Worm (Caenorhabditis elegans) whole organism, dauer: Measurements from ENCODE around the gene aly-1.

ENCODE experiments used
- unc-62 ChIP-seq: sonication (generic microtip); optimal IDR thresholded peaks from 2 replicates; lab custom pipeline; 2017; ENCODE audit warnings: missing biosample characterization, missing genetic modification reagents, missing genetic modification characterization

aly-1 gene

ce11 chrIV:9098942-9099341 is 9.8 kb upstream of the aly-1 start, which contains the start of gene gldi-10:
Gene gldi-10, plus strand, starts transcription at chrIV:9099242.
- no peak for TF ChIP-seq unc-62 (GFP tag; lab: Kevin White, UChicago)

- no peak for TF ChIP-seq unc-62 (GFP tag; lab: Kevin White, UChicago)
Observed at ce11 chrIV:9100835-9101234, 7.9 kb upstream of the aly-1 start.

- TF ChIP-seq unc-62 (GFP tag; lab: Kevin White, UChicago), result no peak
Observed at ce11 chrIV:9104071-9105016, 4.4 kb upstream of the aly-1 start, which contains the start of the genes C01F6.14 and fem-3. Gene C01F6.14, minus strand, starts transcription at chrIV:9104121. Gene fem-3, plus strand, starts transcription at chrIV:9104966.

- TF ChIP-seq unc-62 (GFP tag; lab: Kevin White, UChicago), result no peak
Observed at ce11 chrIV:9107464-9107863, 1.3 kb upstream of the aly-1 start.

- no peak for TF ChIP-seq unc-62 (GFP tag; lab: Kevin White, UChicago)
Observed at ce11 chrIV:9112019-9112418, 3.3 kb downstream of the aly-1 start.

ce11 chrIV:9114078-9114477 is 5.3 kb downstream of the aly-1 start:
- no peak for TF ChIP-seq unc-62 (GFP tag; lab: Kevin White, UChicago)

- TF ChIP-seq unc-62 (GFP tag; lab: Kevin White, UChicago), result no peak
Observed at ce11 chrIV:9116452-9116851, 7.7 kb downstream of the aly-1 start.

- no peak for TF ChIP-seq unc-62 (GFP tag; lab: Kevin White, UChicago)
Observed at ce11 chrIV:9117700-9118099, 9.0 kb downstream of the aly-1 start.

- no peak for TF ChIP-seq unc-62 (GFP tag; lab: Kevin White, UChicago)
Observed at ce11 chrIV:9118348-9118747, 9.6 kb downstream of the aly-1 start.

- TF ChIP-seq unc-62 (GFP tag; lab: Kevin White, UChicago), result no peak
Observed at ce11 chrIV:9118792-9119191, 10.1 kb downstream of the aly-1 start, which contains the start of gene nrfl-1. Gene nrfl-1, plus strand, starts transcription at chrIV:9119092.

ce11 chrIV:9120220-9120619 is 11.5 kb downstream of the aly-1 start:
- TF ChIP-seq unc-62 (GFP tag; lab: Kevin White, UChicago), result no peak

ce11 chrIV:9121545-9121944 is 12.8 kb downstream of the aly-1 start:
- no peak for TF ChIP-seq unc-62 (GFP tag; lab: Kevin White, UChicago)

ce11 chrIV:9130605-9131004 is 21.9 kb downstream of the aly-1 start:
- no peak for TF ChIP-seq unc-62 (GFP tag; lab: Kevin White, UChicago)

ce11 chrIV:9135377-9135776 is 26.6 kb downstream of the aly-1 start, which contains the start of gene delm-1:
Gene delm-1, minus strand, starts transcription at chrIV:9135477.
- TF ChIP-seq unc-62 (GFP tag; lab: Kevin White, UChicago), result no peak

- no peak for TF ChIP-seq unc-62 (GFP tag; lab: Kevin White, UChicago)
Observed at ce11 chrIV:9140172-9140805, 31.6 kb downstream of the aly-1 start.

ce11 chrIV:9144405-9144804 is 35.7 kb downstream of the aly-1 start, which contains the start of gene flp-1:
Gene flp-1, plus strand, starts transcription at chrIV:9144705.
- no peak for TF ChIP-seq unc-62 (GFP tag; lab: Kevin White, UChicago)
